Fruit fly (Drosophila melanogaster) whole organism, embryonic: Measurements from ENCODE around the gene CG31823.

Experiments used
- Atf-2 ChIP-seq: fragments of 200-800 bp; sonication (Bioruptor generic); optimal IDR thresholded peaks from 2 replicates; lab custom pipeline; 2016; ENCODE audit warnings: missing biosample characterization, missing genetic modification characterization
- B-H1 ChIP-seq: fragments of 200-800 bp; sonication (Bioruptor generic); IDR thresholded peaks from 3 replicates; pipeline ENCODE4 v1.3.6; 2022; ENCODE audit warnings: missing biosample characterization, missing genetic modification characterization
- B-H2 ChIP-seq: fragments of 200-800 bp; sonication (Bioruptor generic); optimal IDR thresholded peaks from 2 replicates; lab custom pipeline; 2018; ENCODE audit warnings: missing biosample characterization, mild to moderate bottlenecking, missing genetic modification characterization
- Bteb2 ChIP-seq: fragments of 200-800 bp; sonication (Bioruptor generic); optimal IDR thresholded peaks from 2 replicates; lab custom pipeline; 2016; ENCODE audit warnings: missing biosample characterization, missing genetic modification characterization
- CG10267 ChIP-seq: fragments of 200-800 bp; sonication (Bioruptor generic); optimal IDR thresholded peaks from 2 replicates; lab custom pipeline; 2018; ENCODE audit warnings: missing biosample characterization, mild to moderate bottlenecking, missing genetic modification characterization, moderate library complexity
- CG11398 ChIP-seq: fragments of 200-800 bp; sonication (Bioruptor generic); optimal IDR thresholded peaks from 2 replicates; lab custom pipeline; 2016; ENCODE audit warnings: missing biosample characterization, missing genetic modification characterization
- CG14014 ChIP-seq: fragments of 200-800 bp; sonication (Bioruptor generic); IDR thresholded peaks from 2 replicates; pipeline ENCODE4 v1.3.6; 2022; ENCODE audit warnings: missing biosample characterization, missing genetic modification characterization
- CG15011 ChIP-seq: fragments of 200-800 bp; sonication (Bioruptor generic); optimal IDR thresholded peaks from 3 replicates; lab custom pipeline; 2018; ENCODE audit warnings: missing biosample characterization, mild to moderate bottlenecking, missing genetic modification characterization
- CG16779 ChIP-seq: fragments of 200-800 bp; sonication (Bioruptor generic); IDR thresholded peaks from 2 replicates; pipeline ENCODE4 v1.3.6; 2022; ENCODE audit warnings: missing biosample characterization, missing genetic modification characterization
- CG17186 ChIP-seq: fragments of 200-800 bp; sonication (Bioruptor generic); optimal IDR thresholded peaks from 3 replicates; lab custom pipeline; 2017; ENCODE audit warnings: missing biosample characterization, missing genetic modification reagents, missing genetic modification characterization
- CG2202 ChIP-seq: fragments of 200-800 bp; sonication (Bioruptor generic); optimal IDR thresholded peaks from 2 replicates; lab custom pipeline; 2018; ENCODE audit warnings: missing biosample characterization, mild to moderate bottlenecking, missing genetic modification characterization
- CG30431 ChIP-seq: fragments of 200-800 bp; sonication (Bioruptor generic); optimal IDR thresholded peaks from 2 replicates; lab custom pipeline; 2017; ENCODE audit warnings: missing biosample characterization, missing genetic modification characterization
- CG33557 ChIP-seq: fragments of 200-800 bp; sonication (Bioruptor generic); optimal IDR thresholded peaks from 2 replicates; lab custom pipeline; 2019; ENCODE audit warnings: missing biosample characterization, mild to moderate bottlenecking, missing genetic modification characterization, moderate library complexity
- CG3726 ChIP-seq: fragments of 200-800 bp; sonication (Bioruptor generic); IDR thresholded peaks from 3 replicates; pipeline ENCODE4, ENCODE4 v1.3.6; 2022; ENCODE audit warnings: missing biosample characterization, missing genetic modification characterization
- CG4404 ChIP-seq: fragments of 200-800 bp; sonication (Bioruptor generic); IDR thresholded peaks from 2 replicates; pipeline ENCODE4 v1.3.6; 2022; ENCODE audit warnings: missing biosample characterization, missing genetic modification characterization
- CG6272 ChIP-seq: fragments of 200-800 bp; sonication (Bioruptor generic); IDR thresholded peaks from 2 replicates; pipeline ENCODE4 v1.3.6; 2022; ENCODE audit warnings: missing biosample characterization, missing genetic modification characterization
- Dp ChIP-seq: fragments of 200-800 bp; sonication (Bioruptor generic); optimal IDR thresholded peaks from 2 replicates; lab custom pipeline; 2018; ENCODE audit warnings: missing biosample characterization, mild to moderate bottlenecking, missing genetic modification characterization, moderate library complexity
- HmgD ChIP-seq: fragments of 200-800 bp; sonication (Bioruptor generic); optimal IDR thresholded peaks from 3 replicates; lab custom pipeline; 2016; ENCODE audit warnings: missing biosample characterization, missing genetic modification characterization
- Lim3 ChIP-seq: fragments of 200-800 bp; sonication (Bioruptor generic); IDR thresholded peaks from 2 replicates; pipeline ENCODE4 v1.3.6; 2022; ENCODE audit warnings: missing biosample characterization, missing genetic modification characterization
- Oaz ChIP-seq: fragments of 200-800 bp; sonication (Bioruptor generic); IDR thresholded peaks from 2 replicates; pipeline ENCODE4 v1.3.6; 2022; ENCODE audit warnings: missing biosample characterization, missing genetic modification characterization
- Stat92E ChIP-seq, 3 experiments: fragments of >200 bp in 2 of 3; fragments of 200-800 bp in 1 of 3; sonication (Bioruptor generic) in 1 of 3; optimal IDR thresholded peaks; 2 replicates each; lab custom pipeline; 2017 to 2019; ENCODE audit warnings: missing biosample characterization in 3 of 3, missing genetic modification characterization in 3 of 3, mild to moderate bottlenecking in 1 of 3, moderate library complexity in 1 of 3
- abd-A ChIP-seq: fragments of 200-800 bp; sonication (Bioruptor generic); optimal IDR thresholded peaks from 3 replicates; lab custom pipeline; 2019; ENCODE audit warnings: missing biosample characterization, mild to moderate bottlenecking, missing genetic modification characterization, moderate library complexity
- ato ChIP-seq: fragments of 200-800 bp; sonication (Bioruptor generic); IDR thresholded peaks from 2 replicates; pipeline ENCODE4 v1.3.6; 2022; ENCODE audit warnings: missing biosample characterization, missing genetic modification characterization; ENCODE audit not compliant: partially characterized antibody
- bab2 ChIP-seq: fragments of 200-800 bp; sonication (Bioruptor generic); optimal IDR thresholded peaks from 2 replicates; lab custom pipeline; 2016; ENCODE audit warnings: missing biosample characterization, missing genetic modification characterization
- chm ChIP-seq: fragments of 200-800 bp; sonication (Bioruptor generic); IDR thresholded peaks from 2 replicates; pipeline ENCODE4 v1.3.6; 2022; ENCODE audit warnings: missing biosample characterization, missing genetic modification characterization
- chn ChIP-seq: fragments of 200-800 bp; sonication (Bioruptor generic); optimal IDR thresholded peaks from 2 replicates; lab custom pipeline; 2016; ENCODE audit warnings: missing biosample characterization, missing genetic modification characterization
- crc ChIP-seq: fragments of 200-800 bp; sonication (Bioruptor generic); optimal IDR thresholded peaks from 2 replicates; lab custom pipeline; 2016; ENCODE audit warnings: missing biosample characterization, missing genetic modification characterization
- exex ChIP-seq: fragments of 200-800 bp; sonication (Bioruptor generic); optimal IDR thresholded peaks from 4 replicates; lab custom pipeline; 2018; ENCODE audit warnings: missing biosample characterization, mild to moderate bottlenecking, missing genetic modification characterization, moderate library complexity
- gcm2 ChIP-seq: fragments of 200-800 bp; sonication (Bioruptor generic); optimal IDR thresholded peaks from 2 replicates; lab custom pipeline; 2016; ENCODE audit warnings: missing biosample characterization, missing genetic modification characterization
- gsb-n ChIP-seq: fragments of 200-800 bp; sonication (Bioruptor generic); optimal IDR thresholded peaks from 3 replicates; lab custom pipeline; 2018; ENCODE audit warnings: missing biosample characterization, mild to moderate bottlenecking, missing genetic modification characterization
- h ChIP-seq: fragments of >200 bp; optimal IDR thresholded peaks from 2 replicates; lab custom pipeline; 2017
- her ChIP-seq: fragments of 200-800 bp; sonication (Bioruptor generic); optimal IDR thresholded peaks from 2 replicates; lab custom pipeline; 2016; ENCODE audit warnings: missing biosample characterization, missing genetic modification characterization
- jumu ChIP-seq: fragments of 200-800 bp; sonication (Bioruptor generic); optimal IDR thresholded peaks from 3 replicates; lab custom pipeline; 2016; ENCODE audit warnings: missing biosample characterization, missing genetic modification characterization
- lmd ChIP-seq: fragments of 200-800 bp; sonication (Bioruptor generic); IDR thresholded peaks from 2 replicates; pipeline ENCODE4 v1.3.6; 2022; ENCODE audit warnings: missing biosample characterization, missing genetic modification characterization
- slp2 ChIP-seq: fragments of 200-800 bp; sonication (Bioruptor generic); optimal IDR thresholded peaks from 2 replicates; lab custom pipeline; 2016; ENCODE audit warnings: missing biosample characterization, missing genetic modification characterization
- sr ChIP-seq: fragments of 200-800 bp; sonication (Bioruptor generic); IDR thresholded peaks from 3 replicates; pipeline ENCODE4 v1.3.6; 2022; ENCODE audit warnings: missing biosample characterization, missing genetic modification characterization
- tap ChIP-seq: fragments of 200-800 bp; optimal IDR thresholded peaks from 3 replicates; lab custom pipeline; 2019; ENCODE audit warnings: missing biosample characterization, mild to moderate bottlenecking, missing genetic modification characterization, moderate library complexity
- trem ChIP-seq: fragments of 200-800 bp; optimal IDR thresholded peaks from 3 replicates; lab custom pipeline; 2019; ENCODE audit warnings: missing biosample characterization, mild to moderate bottlenecking, missing genetic modification characterization, moderate library complexity
- twi ChIP-seq: fragments of 200-800 bp; optimal IDR thresholded peaks from 2 replicates; lab custom pipeline; 2019; ENCODE audit warnings: missing biosample characterization, mild to moderate bottlenecking, missing genetic modification characterization, moderate library complexity
- wek ChIP-seq: fragments of 200-800 bp; sonication (Bioruptor generic); optimal IDR thresholded peaks from 3 replicates; lab custom pipeline; 2018; ENCODE audit warnings: missing biosample characterization, mild to moderate bottlenecking, missing genetic modification characterization, moderate library complexity

CG31823 gene

DNA sequence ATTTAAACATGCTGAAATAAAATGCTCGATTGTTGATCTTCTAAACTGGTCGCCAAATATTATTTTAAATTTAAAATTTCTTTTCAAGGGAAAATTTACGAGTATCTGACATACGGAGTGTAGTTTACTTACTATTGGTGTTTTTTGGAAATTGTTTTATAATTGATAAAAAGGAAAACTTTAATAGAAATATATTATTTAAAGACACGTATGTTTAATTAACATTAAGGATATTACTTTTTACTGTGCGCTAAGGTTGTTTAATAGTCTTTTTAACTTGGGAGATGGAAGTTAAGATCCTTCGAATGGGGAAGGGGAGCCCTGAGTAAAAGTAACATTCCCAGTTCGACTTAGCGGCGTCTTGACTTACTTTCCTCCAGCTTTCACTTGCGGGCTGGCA, 20.3 kb downstream of the CG31823 start, which contains the start of gene CG7653:
TSS of gene CG7653 (minus strand) at position 101 of the 400 bp plus-strand sequence.
- TF ChIP-seq Atf-2 (GFP tag; lab: Kevin White, UChicago) (no peak), trem (no peak), chm (no peak), Lim3 (GFP tag; lab: Robert Waterston, UW) (no peak), her (GFP tag; lab: Kevin White, UChicago) (no peak)

DNA sequence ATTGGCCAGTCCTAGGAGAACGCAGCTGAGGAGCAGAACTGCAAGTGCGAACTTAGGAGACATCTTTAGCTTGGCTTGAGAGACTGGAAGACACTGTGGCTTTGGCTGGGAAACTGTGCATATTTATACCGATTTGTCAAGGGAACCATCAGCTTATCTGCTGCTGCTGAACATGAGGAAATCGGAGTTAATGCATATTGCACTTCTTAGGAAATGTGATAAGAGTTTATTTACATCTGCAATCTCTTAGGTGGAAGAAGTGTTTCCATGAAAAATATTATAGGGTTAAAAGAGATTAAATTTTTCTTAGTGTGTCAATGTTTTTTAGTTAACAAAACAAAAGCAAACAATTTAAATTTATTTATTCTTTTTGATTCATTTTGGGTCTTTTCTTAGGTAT, 35.0 kb downstream of the CG31823 start, which contains the start of gene CG42792:
TSS of gene CG42792 (minus strand) at position 101 of the 400 bp plus-strand sequence.
- no peak for TF ChIP-seq Dp (GFP tag; lab: Kevin White, UChicago)
- no peak for TF ChIP-seq B-H1
- no peak for TF ChIP-seq Oaz
- no peak for TF ChIP-seq B-H2 (GFP tag; lab: Kevin White, UChicago)
- TF ChIP-seq CG2202 = no peak
- TF ChIP-seq CG10267 (tag; lab: Kevin White, UChicago) = no peak
- no peak for TF ChIP-seq gsb-n
- TF ChIP-seq Stat92E (GFP tag; optimal IDR thresholded peaks at IDR 0.05; lab: Kevin White, UChicago) = no peak
- TF ChIP-seq exex (tag; lab: Kevin White, UChicago) = no peak
- no peak for TF ChIP-seq CG6272
- TF ChIP-seq, all 482 proteins: peak for 0

DNA sequence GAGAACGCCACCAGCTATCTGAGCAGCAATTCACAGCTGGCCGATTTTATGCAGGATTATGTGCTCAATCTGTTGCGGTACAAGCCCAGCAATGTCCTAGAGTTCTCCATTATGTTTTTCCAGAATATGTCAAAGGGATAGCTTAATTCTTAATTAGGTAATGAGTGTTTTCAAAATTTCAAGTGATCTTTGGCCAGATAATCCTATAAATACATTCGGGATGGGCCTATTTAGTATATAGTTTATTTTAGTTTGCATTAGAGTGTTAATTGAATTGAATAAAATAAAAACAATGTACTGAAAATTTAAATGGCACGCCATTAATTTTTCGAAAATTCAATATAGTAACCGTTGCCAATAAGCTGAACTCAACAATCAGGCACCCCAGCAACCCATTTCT, 46.5 kb downstream of the CG31823 start, which contains the start of gene Tektin-A:
TSS of gene Tektin-A (plus strand) at position 301 of the 400 bp plus-strand sequence.
- no peak for TF ChIP-seq lmd
- no peak for TF ChIP-seq CG33557
- no peak for TF ChIP-seq CG11398 (GFP tag; lab: Kevin White, UChicago)
- TF ChIP-seq CG30431 (GFP tag; lab: Kevin White, UChicago) = no peak
- no peak for TF ChIP-seq CG17186 (GFP tag; lab: Kevin White, UChicago)
- TF ChIP-seq gcm2 (GFP tag; lab: Kevin White, UChicago) = no peak
- TF ChIP-seq CG4404 (GFP tag; lab: Robert Waterston, UW) = no peak
- no peak for TF ChIP-seq crc (GFP tag; lab: Kevin White, UChicago)
- no peak for TF ChIP-seq CG14014 (GFP tag; lab: Robert Waterston, UW)
- no peak for TF ChIP-seq bab2
- no peak for TF ChIP-seq HmgD (GFP tag; lab: Kevin White, UChicago)
- TF ChIP-seq CG15011 = no peak
- TF ChIP-seq jumu (GFP tag; lab: Kevin White, UChicago) = no peak
- no peak for TF ChIP-seq CG3726 (GFP tag; lab: Robert Waterston, UW)
- no peak for TF ChIP-seq Bteb2 (GFP tag; lab: Kevin White, UChicago)
- TF ChIP-seq tap (tag; lab: Kevin White, UChicago) = no peak
- no peak for TF ChIP-seq twi (tag; lab: Kevin White, UChicago)

DNA sequence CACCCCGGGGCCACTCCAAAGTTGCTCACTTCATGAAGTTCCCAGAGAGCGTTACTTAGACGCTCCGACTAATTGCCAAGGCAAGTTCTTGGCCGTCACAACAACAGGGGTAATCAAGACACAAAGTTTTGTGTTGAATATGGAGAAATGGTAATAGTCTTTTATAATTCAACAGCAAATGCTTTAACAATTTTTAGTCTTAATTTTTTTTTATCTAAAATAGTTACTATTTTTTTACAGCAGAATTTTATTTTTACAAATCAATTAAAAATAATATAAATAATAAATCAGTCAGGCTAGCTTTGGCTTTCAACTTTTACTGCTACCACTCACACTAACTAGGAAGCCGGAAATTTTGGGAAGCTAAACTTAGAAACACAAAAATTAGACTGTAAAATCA, 48.0 kb downstream of the CG31823 start, which contains the start of gene CG13243:
TSS of gene CG13243 (plus strand) at position 301 of the 400 bp plus-strand sequence.
- TF ChIP-seq CG16779 = no peak
- TF ChIP-seq sr (GFP tag; lab: Robert Waterston, UW) = no peak
- TF ChIP-seq chn (GFP tag; lab: Kevin White, UChicago) = no peak
- TF ChIP-seq abd-A (tag; lab: Kevin White, UChicago) = no peak
- no peak for TF ChIP-seq wek (GFP tag; lab: Kevin White, UChicago)
- TF ChIP-seq ato (GFP tag; lab: Robert Waterston, UW) = no peak
- TF ChIP-seq h = no peak
- no peak for TF ChIP-seq CG17186 (GFP tag; lab: Kevin White, UChicago)
- TF ChIP-seq slp2 (GFP tag; lab: Kevin White, UChicago) = no peak
- TF ChIP-seq, all 482 proteins: peak for 0
